Fruit fly (Drosophila melanogaster) whole organism, embryonic: ENCODE data around the gene bon.

Experiments
- Aef1 ChIP-seq: fragments of 200-800 bp; sonication (Bioruptor generic); IDR thresholded peaks from 3 replicates; pipeline ENCODE4 v1.3.6; 2022; ENCODE audit warnings: missing biosample characterization, missing genetic modification characterization
- Blimp-1 ChIP-seq: fragments of 200-800 bp; sonication (Bioruptor generic); optimal IDR thresholded peaks from 3 replicates; lab custom pipeline; 2018; ENCODE audit warnings: missing biosample characterization, missing genetic modification characterization, mild to moderate bottlenecking, moderate library complexity, missing genetic modification reagents
- CG11504 ChIP-seq: fragments of 200-800 bp; sonication (Bioruptor generic); optimal IDR thresholded peaks from 3 replicates; lab custom pipeline; 2019; ENCODE audit warnings: missing biosample characterization, mild to moderate bottlenecking, missing genetic modification characterization, moderate library complexity
- CG11723 ChIP-seq: fragments of 200-800 bp; sonication (Bioruptor generic); optimal IDR thresholded peaks from 2 replicates; lab custom pipeline; 2017; ENCODE audit warnings: missing biosample characterization, mild to moderate bottlenecking, missing genetic modification characterization
- CG12104 ChIP-seq: fragments of 200-800 bp; sonication (Bioruptor generic); optimal IDR thresholded peaks from 3 replicates; lab custom pipeline; 2016; ENCODE audit warnings: missing biosample characterization, missing genetic modification characterization
- CG12155 ChIP-seq: fragments of 200-800 bp; sonication (Bioruptor generic); optimal IDR thresholded peaks from 3 replicates; lab custom pipeline; 2016; ENCODE audit warnings: missing biosample characterization, missing genetic modification characterization
- CG12769 ChIP-seq: fragments of 200-800 bp; sonication (Bioruptor generic); optimal IDR thresholded peaks from 2 replicates; lab custom pipeline; 2019; ENCODE audit warnings: missing biosample characterization, mild to moderate bottlenecking, missing genetic modification characterization, moderate library complexity
- CG13424 ChIP-seq: fragments of 200-800 bp; sonication (Bioruptor generic); optimal IDR thresholded peaks from 2 replicates; lab custom pipeline; 2019; ENCODE audit warnings: missing biosample characterization, mild to moderate bottlenecking, missing genetic modification characterization, moderate library complexity
- CG14441 ChIP-seq: fragments of 200-800 bp; sonication (Bioruptor generic); IDR thresholded peaks from 2 replicates; pipeline ENCODE4 v1.3.6; 2022; ENCODE audit warnings: missing biosample characterization, missing genetic modification characterization
- CG15601 ChIP-seq: fragments of 200-800 bp; sonication (Bioruptor generic); optimal IDR thresholded peaks from 3 replicates; lab custom pipeline; 2019; ENCODE audit warnings: missing biosample characterization, mild to moderate bottlenecking, missing genetic modification characterization, moderate library complexity
- CG17361 ChIP-seq: fragments of 200-800 bp; sonication (Bioruptor generic); IDR thresholded peaks from 3 replicates; pipeline ENCODE4 v1.3.6; 2022; ENCODE audit warnings: missing biosample characterization, missing genetic modification characterization
- CG2678 ChIP-seq: fragments of 200-800 bp; sonication (Bioruptor generic); optimal IDR thresholded peaks from 3 replicates; lab custom pipeline; 2019; ENCODE audit warnings: missing biosample characterization, mild to moderate bottlenecking, missing genetic modification characterization, moderate library complexity
- CG3065 ChIP-seq: fragments of 200-800 bp; sonication (Bioruptor generic); optimal IDR thresholded peaks from 2 replicates; lab custom pipeline; 2016; ENCODE audit warnings: missing biosample characterization, missing genetic modification characterization
- CG32772 ChIP-seq: fragments of 200-800 bp; sonication (Bioruptor generic); IDR thresholded peaks from 2 replicates; pipeline ENCODE4 v1.3.6; 2022; ENCODE audit warnings: missing biosample characterization, missing genetic modification characterization
- CG34376 ChIP-seq: fragments of 200-800 bp; sonication (Bioruptor generic); optimal IDR thresholded peaks from 2 replicates; lab custom pipeline; 2018; ENCODE audit warnings: missing biosample characterization, mild to moderate bottlenecking, missing genetic modification characterization
- CG34422 ChIP-seq: fragments of 200-800 bp; sonication (Bioruptor generic); IDR thresholded peaks from 3 replicates; pipeline ENCODE4 v1.3.6; 2022; ENCODE audit warnings: missing biosample characterization, missing genetic modification characterization
- CG43689 ChIP-seq: fragments of 200-800 bp; sonication (Bioruptor generic); IDR thresholded peaks from 2 replicates; pipeline ENCODE4 v1.3.6; 2022; ENCODE audit warnings: missing biosample characterization, missing genetic modification characterization
- CG4404 ChIP-seq: fragments of 200-800 bp; sonication (Bioruptor generic); IDR thresholded peaks from 2 replicates; pipeline ENCODE4 v1.3.6; 2022; ENCODE audit warnings: missing biosample characterization, missing genetic modification characterization
- CG6654 ChIP-seq: fragments of 200-800 bp; sonication (Bioruptor generic); optimal IDR thresholded peaks from 2 replicates; lab custom pipeline; 2017; ENCODE audit warnings: missing biosample characterization, mild to moderate bottlenecking, missing genetic modification characterization
- CG7372 ChIP-seq: fragments of 200-800 bp; sonication (Bioruptor generic); IDR thresholded peaks from 2 replicates; pipeline ENCODE4 v1.3.6; 2022; ENCODE audit warnings: missing biosample characterization, missing genetic modification characterization
- Dp ChIP-seq: fragments of 200-800 bp; sonication (Bioruptor generic); optimal IDR thresholded peaks from 2 replicates; lab custom pipeline; 2018; ENCODE audit warnings: missing biosample characterization, mild to moderate bottlenecking, missing genetic modification characterization, moderate library complexity
- Drgx ChIP-seq: fragments of 200-800 bp; sonication (Bioruptor generic); IDR thresholded peaks from 2 replicates; pipeline ENCODE4 v1.3.6; 2022; ENCODE audit warnings: missing biosample characterization, missing genetic modification characterization
- HLH3B ChIP-seq: fragments of 200-800 bp; sonication (Bioruptor generic); IDR thresholded peaks from 2 replicates; pipeline ENCODE4 v1.3.6; 2022; ENCODE audit warnings: missing biosample characterization, missing genetic modification characterization
- HLH54F ChIP-seq: fragments of 200-800 bp; sonication (Bioruptor generic); optimal IDR thresholded peaks from 3 replicates; lab custom pipeline; 2016; ENCODE audit warnings: missing biosample characterization, missing genetic modification characterization
- Lim3 ChIP-seq: fragments of 200-800 bp; sonication (Bioruptor generic); IDR thresholded peaks from 2 replicates; pipeline ENCODE4 v1.3.6; 2022; ENCODE audit warnings: missing biosample characterization, missing genetic modification characterization
- MBD-R2 ChIP-seq: fragments of 200-800 bp; sonication (Bioruptor generic); IDR thresholded peaks from 2 replicates; pipeline ENCODE4 v1.3.6; 2022; ENCODE audit warnings: missing biosample characterization, missing genetic modification characterization
- Meics ChIP-seq: fragments of 200-800 bp; sonication (Bioruptor generic); optimal IDR thresholded peaks from 2 replicates; lab custom pipeline; 2017; ENCODE audit warnings: missing biosample characterization, mild to moderate bottlenecking, missing genetic modification characterization
- Myb ChIP-seq: fragments of 200-800 bp; sonication (Bioruptor generic); optimal IDR thresholded peaks from 2 replicates; lab custom pipeline; 2016; ENCODE audit warnings: missing biosample characterization, missing genetic modification characterization
- Oli ChIP-seq: fragments of 200-800 bp; sonication (Bioruptor generic); optimal IDR thresholded peaks from 2 replicates; lab custom pipeline; 2018; ENCODE audit warnings: missing biosample characterization, mild to moderate bottlenecking, missing genetic modification characterization, moderate library complexity
- PHDP ChIP-seq: fragments of 200-800 bp; sonication (Bioruptor generic); optimal IDR thresholded peaks from 3 replicates; lab custom pipeline; 2018; ENCODE audit warnings: missing biosample characterization, mild to moderate bottlenecking, missing genetic modification characterization, moderate library complexity
- bcd ChIP-seq: fragments of 200-800 bp; sonication (Bioruptor generic); optimal IDR thresholded peaks from 2 replicates; lab custom pipeline; 2017; ENCODE audit warnings: missing biosample characterization, mild to moderate bottlenecking, missing genetic modification characterization
- bigmax ChIP-seq: fragments of 200-800 bp; sonication (Bioruptor generic); optimal IDR thresholded peaks from 2 replicates; lab custom pipeline; 2018; ENCODE audit warnings: missing biosample characterization, mild to moderate bottlenecking, missing genetic modification characterization
- br ChIP-seq: fragments of >200 bp; optimal IDR thresholded peaks from 2 replicates; lab custom pipeline; 2017
- cad ChIP-seq: fragments of >200 bp; optimal IDR thresholded peaks from 2 replicates; lab custom pipeline; 2017; ENCODE audit warnings: missing biosample characterization, missing genetic modification characterization
- chif ChIP-seq, 2 experiments: fragments of 200-800 bp; sonication (Bioruptor generic); optimal IDR thresholded peaks; 3 replicates each; lab custom pipeline; 2016; ENCODE audit warnings: missing biosample characterization in 2 of 2, missing genetic modification characterization in 2 of 2
- dmrt99B ChIP-seq: fragments of 200-800 bp; sonication (Bioruptor generic); optimal IDR thresholded peaks from 2 replicates; lab custom pipeline; 2018; ENCODE audit warnings: missing biosample characterization, mild to moderate bottlenecking, missing genetic modification characterization, moderate library complexity
- gem ChIP-seq: fragments of 200-800 bp; sonication (Bioruptor generic); optimal IDR thresholded peaks from 2 replicates; lab custom pipeline; 2019; ENCODE audit warnings: missing biosample characterization, mild to moderate bottlenecking, missing genetic modification characterization, moderate library complexity
- gro ChIP-seq: fragments of 200-800 bp; sonication (Bioruptor generic); optimal IDR thresholded peaks from 2 replicates; lab custom pipeline; 2016; ENCODE audit warnings: missing biosample characterization, missing genetic modification characterization
- kay ChIP-seq: fragments of 200-800 bp; sonication (Bioruptor generic); optimal IDR thresholded peaks from 2 replicates; lab custom pipeline; 2016; ENCODE audit warnings: missing biosample characterization, missing genetic modification characterization
- mam ChIP-seq: fragments of 200-800 bp; sonication (Bioruptor generic); optimal IDR thresholded peaks from 3 replicates; lab custom pipeline; 2016; ENCODE audit warnings: missing biosample characterization, missing genetic modification characterization
- nom ChIP-seq: fragments of 200-800 bp; sonication (Bioruptor generic); optimal IDR thresholded peaks from 2 replicates; lab custom pipeline; 2017; ENCODE audit warnings: missing biosample characterization, missing genetic modification characterization, mild to moderate bottlenecking, moderate library complexity, missing genetic modification reagents
- salm ChIP-seq: fragments of 200-800 bp; sonication (Bioruptor generic); optimal IDR thresholded peaks from 2 replicates; lab custom pipeline; 2018; ENCODE audit warnings: missing biosample characterization, mild to moderate bottlenecking, missing genetic modification characterization
- slbo ChIP-seq: fragments of 200-800 bp; sonication (Bioruptor generic); IDR thresholded peaks from 2 replicates; pipeline ENCODE4 v1.3.6; 2022; ENCODE audit warnings: missing biosample characterization, missing genetic modification characterization
- so ChIP-seq: fragments of 200-800 bp; sonication (Bioruptor generic); IDR thresholded peaks from 3 replicates; pipeline ENCODE4 v1.3.6; 2022; ENCODE audit warnings: missing biosample characterization, missing genetic modification characterization
- stwl ChIP-seq: fragments of 200-800 bp; sonication (Bioruptor generic); optimal IDR thresholded peaks from 3 replicates; lab custom pipeline; 2018; ENCODE audit warnings: missing biosample characterization, mild to moderate bottlenecking, missing genetic modification characterization, moderate library complexity
- trem ChIP-seq: fragments of 200-800 bp; optimal IDR thresholded peaks from 3 replicates; lab custom pipeline; 2019; ENCODE audit warnings: missing biosample characterization, mild to moderate bottlenecking, missing genetic modification characterization, moderate library complexity
- ttk ChIP-seq: fragments of 200-800 bp; sonication (Bioruptor generic); IDR thresholded peaks from 2 replicates; pipeline ENCODE4 v2.1.2; 2022; ENCODE audit warnings: missing biosample characterization, missing genetic modification characterization
- tup ChIP-seq: fragments of 200-800 bp; sonication (Bioruptor generic); optimal IDR thresholded peaks from 2 replicates; lab custom pipeline; 2016; ENCODE audit warnings: missing biosample characterization, mild to moderate bottlenecking, missing genetic modification characterization, moderate library complexity
- vvl ChIP-seq: fragments of 200-800 bp; sonication (Bioruptor generic); IDR thresholded peaks from 2 replicates; pipeline ENCODE4 v1.3.6; 2022; ENCODE audit warnings: missing biosample characterization, missing genetic modification characterization
- wor ChIP-seq: fragments of 200-800 bp; sonication (Bioruptor generic); IDR thresholded peaks from 2 replicates; pipeline ENCODE4 v1.3.6; 2022; ENCODE audit warnings: missing biosample characterization, missing genetic modification characterization

The bon gene

DNA sequence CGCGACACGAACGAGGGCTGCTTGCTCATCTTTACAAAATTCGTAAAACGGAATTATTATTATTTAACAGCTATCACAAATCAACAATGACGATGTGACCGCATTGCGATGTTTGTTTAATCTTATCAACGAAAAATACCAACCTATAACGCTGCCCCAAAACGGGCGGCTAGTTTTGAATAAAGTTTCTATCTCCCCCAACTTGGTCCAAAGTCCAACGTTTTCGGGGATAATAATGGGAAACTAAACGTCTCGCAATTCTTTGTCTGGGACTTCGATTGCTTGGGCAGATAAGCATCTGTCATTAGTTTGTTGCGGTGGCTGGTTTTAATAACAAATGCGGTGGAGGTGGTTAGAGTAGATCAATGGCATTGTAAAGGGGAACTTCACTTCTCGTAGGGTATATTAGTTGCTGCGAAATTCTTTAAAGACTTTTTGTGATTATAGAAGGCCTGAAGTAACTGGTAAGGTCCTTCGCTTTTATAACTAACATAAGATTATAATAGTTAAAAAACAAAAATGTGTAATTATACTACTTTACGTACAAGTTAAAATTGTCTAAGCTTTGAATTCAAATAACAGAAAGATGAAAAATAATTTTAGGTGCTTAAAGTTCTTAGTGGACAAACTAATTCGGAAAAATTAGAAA is 32.8 kb upstream of the bon start, which contains the start of gene CG15922 (continued):
- TF ChIP-seq nom (GFP tag; lab: Kevin White, UChicago) (peak; percentile 81), vvl (GFP tag; lab: Robert Waterston, UW) (peak; percentile 27; the same call in 1 of the 2 replicates), CG12769 (peak; percentile 12), bcd (GFP tag; lab: Kevin White, UChicago) (peak; percentile 32), Blimp-1 (GFP tag; lab: Kevin White, UChicago) (peak; percentile 10), bigmax (GFP tag; lab: Kevin White, UChicago) (peak; percentile 30), CG4404 (no peak), slbo (GFP tag; lab: Robert Waterston, UW) (peak; percentile 58), chif (GFP tag; optimal IDR thresholded peaks at IDR 0.05; lab: Kevin White, UChicago) (no peak), kay (GFP tag; lab: Kevin White, UChicago) (no peak), tup (GFP tag; lab: Kevin White, UChicago) (no peak), Oli (tag; lab: Kevin White, UChicago) (peak; percentile 38), gem (tag; lab: Kevin White, UChicago) (peak; percentile 35), CG2678 (tag; lab: Kevin White, UChicago) (peak; percentile 50), MBD-R2 (GFP tag; lab: Robert Waterston, UW) (peak; percentile 53), CG3065 (GFP tag; lab: Kevin White, UChicago) (no peak), Meics (GFP tag; lab: Kevin White, UChicago) (peak; percentile 28), CG15601 (tag; lab: Kevin White, UChicago) (peak; percentile 17), PHDP (tag; lab: Kevin White, UChicago) (no peak), CG12104 (peak; percentile 39), Aef1 (peak; percentile 23; the same call in 1 of the 3 replicates), CG11723 (GFP tag; lab: Kevin White, UChicago) (no peak), br (no peak), salm (tag; lab: Kevin White, UChicago) (no peak), dmrt99B (tag; lab: Kevin White, UChicago) (peak; percentile 39), gro (GFP tag; lab: Kevin White, UChicago) (peak; percentile 12), Lim3 (GFP tag; lab: Robert Waterston, UW) (no peak), HLH3B (GFP tag; lab: Robert Waterston, UW) (peak; percentile 41; the same call in 1 of the 2 replicates), HLH54F (GFP tag; lab: Kevin White, UChicago) (peak; percentile 9), CG17361 (peak; percentile 55; the same call in 2 of the 3 replicates), CG11504 (peak; percentile 59), CG34376 (peak; percentile 57), CG7372 (GFP tag; lab: Robert Waterston, UW) (0 out of 2 replicates have a peak, but pooled peaks have one; percentile 25), cad (no peak), wor (GFP tag; lab: Robert Waterston, UW) (0 out of 2 replicates have a peak, but pooled peaks have one; percentile 13), mam (GFP tag; lab: Kevin White, UChicago) (peak; percentile 10), Dp (GFP tag; lab: Kevin White, UChicago) (peak; percentile 83), CG43689 (GFP tag; lab: Robert Waterston, UW) (no peak), CG34422 (GFP tag; lab: Robert Waterston, UW) (no peak), stwl (tag; lab: Kevin White, UChicago) (no peak), so (GFP tag; lab: Robert Waterston, UW) (no peak), trem (peak; percentile 8), Myb (GFP tag; lab: Kevin White, UChicago) (peak; percentile 3), CG6654 (GFP tag; lab: Kevin White, UChicago) (no peak), CG12155 (GFP tag; lab: Kevin White, UChicago) (peak; percentile 1), ttk (GFP tag; lab: Robert Waterston, UW) (no peak), Drgx (GFP tag; lab: Robert Waterston, UW) (peak; percentile 16; the same call in 1 of the 2 replicates), CG32772 (no peak), CG14441 (GFP tag; lab: Robert Waterston, UW) (peak; percentile 34; the same call in 1 of the 2 replicates), CG13424 (tag; lab: Kevin White, UChicago) (peak; percentile 33)
